Worm (Caenorhabditis elegans) whole organism, L4/young adult: ENCODE measurements around the gene ncx-5.

ENCODE experiments used
- W03F9.2 ChIP-seq: fragments of 150-350 bp; optimal IDR thresholded peaks from 2 replicates; lab custom pipeline; 2014; ENCODE audit warnings: missing biosample characterization, missing genetic modification characterization
- him-1 ChIP-seq: sonication (generic microtip); optimal IDR thresholded peaks from 2 replicates; lab custom pipeline; 2016; ENCODE audit warnings: missing genotype, missing genetic modification reagents, missing genetic modification characterization, missing compliant biosample characterization

DNA sequence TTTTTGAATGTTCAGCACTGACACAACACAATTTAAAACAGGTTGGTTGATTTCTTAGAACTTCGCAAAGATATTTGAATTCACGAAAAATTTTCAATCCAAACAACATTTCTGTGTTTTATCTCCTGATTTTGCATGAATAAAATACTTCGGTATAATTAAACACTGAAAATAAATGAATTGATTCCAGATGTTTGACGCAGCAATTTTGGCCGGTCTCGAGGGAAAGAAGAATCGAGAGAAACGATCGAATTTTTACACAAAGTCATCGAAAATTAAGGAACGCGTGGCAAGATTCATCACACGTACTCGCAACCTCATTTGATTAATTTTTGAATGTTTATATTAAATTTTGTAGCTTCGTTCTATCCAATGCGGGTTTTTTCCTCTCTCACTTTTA, 25.7 kb downstream of the ncx-5 start:
- TF ChIP-seq W03F9.2 (tag; lab: Kevin White, UChicago) (no peak), him-1 (tag; lab: Kevin White, UChicago) (no peak)
